Worm (Caenorhabditis elegans) whole organism, midembryonic: Measurements from ENCODE around the gene abhd-5.1.

Experiments
- T22C8.4 ChIP-seq: fragments of 200-800 bp; sonication (Bioruptor generic); IDR thresholded peaks from 2 replicates; pipeline ENCODE4 v1.3.6; 2022; ENCODE audit warnings: missing genetic modification characterization, missing compliant biosample characterization
- med-1 ChIP-seq: sonication (generic microtip); optimal IDR thresholded peaks from 2 replicates; lab custom pipeline; 2017; ENCODE audit warnings: missing genetic modification characterization, mild to moderate bottlenecking, missing compliant biosample characterization, antibody characterized with exemption, missing genetic modification reagents; ENCODE audit not compliant: insufficient read depth
- ref-1 ChIP-seq: fragments of 200-800 bp; sonication (Bioruptor generic); conservative IDR thresholded peaks from 2 replicates; pipeline ENCODE4 v1.3.6; 2022; ENCODE audit warnings: missing genetic modification reagents, missing genetic modification characterization, missing compliant biosample characterization

- TF ChIP-seq ref-1 (GFP tag; lab: Robert Waterston, UW) (no peak), T22C8.4 (GFP tag; lab: Robert Waterston, UW) (no peak), med-1 (GFP tag; lab: Kevin White, UChicago) (no peak)
Observed at ce11 chrV:4810653-4811052, 36.8 kb upstream of the abhd-5.1 start.
